Fruit fly (Drosophila melanogaster) whole organism, embryonic: ENCODE data around the gene Or85a.

Source experiments
- CG10543 ChIP-seq: fragments of 200-800 bp; sonication (Bioruptor generic); optimal IDR thresholded peaks from 3 replicates; lab custom pipeline; 2017; ENCODE audit warnings: missing biosample characterization, mild to moderate bottlenecking, missing genetic modification characterization, moderate library complexity
- CG2678 ChIP-seq: fragments of 200-800 bp; sonication (Bioruptor generic); optimal IDR thresholded peaks from 3 replicates; lab custom pipeline; 2019; ENCODE audit warnings: missing biosample characterization, mild to moderate bottlenecking, missing genetic modification characterization, moderate library complexity
- CG3163 ChIP-seq: fragments of 200-800 bp; sonication (Bioruptor generic); optimal IDR thresholded peaks from 3 replicates; lab custom pipeline; 2016; ENCODE audit warnings: missing biosample characterization, missing genetic modification characterization
- CG32772 ChIP-seq: fragments of 200-800 bp; sonication (Bioruptor generic); IDR thresholded peaks from 2 replicates; pipeline ENCODE4 v1.3.6; 2022; ENCODE audit warnings: missing biosample characterization, missing genetic modification characterization
- CG34376 ChIP-seq: fragments of 200-800 bp; sonication (Bioruptor generic); optimal IDR thresholded peaks from 2 replicates; lab custom pipeline; 2018; ENCODE audit warnings: missing biosample characterization, mild to moderate bottlenecking, missing genetic modification characterization
- CG7357 ChIP-seq: fragments of 200-800 bp; sonication (Bioruptor generic); IDR thresholded peaks from 3 replicates; pipeline ENCODE4 v1.3.6; 2022; ENCODE audit warnings: missing biosample characterization, missing genetic modification characterization
- CG9215 ChIP-seq: fragments of 200-800 bp; sonication (Bioruptor generic); IDR thresholded peaks from 2 replicates; pipeline ENCODE4 v1.3.6; 2022; ENCODE audit warnings: missing biosample characterization, missing genetic modification characterization
- D19A ChIP-seq: fragments of 200-800 bp; optimal IDR thresholded peaks from 3 replicates; lab custom pipeline; 2019; ENCODE audit warnings: missing biosample characterization, mild to moderate bottlenecking, missing genetic modification characterization, moderate library complexity
- Doc3 ChIP-seq: fragments of 200-800 bp; sonication (Bioruptor generic); IDR thresholded peaks from 3 replicates; pipeline ENCODE4 v1.3.6; 2022; ENCODE audit warnings: missing biosample characterization, missing genetic modification characterization; ENCODE audit not compliant: partially characterized antibody
- Dp ChIP-seq: fragments of 200-800 bp; sonication (Bioruptor generic); optimal IDR thresholded peaks from 2 replicates; lab custom pipeline; 2018; ENCODE audit warnings: missing biosample characterization, mild to moderate bottlenecking, missing genetic modification characterization, moderate library complexity
- GATAe ChIP-seq: fragments of 200-800 bp; sonication (Bioruptor generic); conservative IDR thresholded peaks from 2 replicates; pipeline ENCODE4 v1.3.6; 2022; ENCODE audit warnings: missing biosample characterization, missing genetic modification characterization
- MESR4 ChIP-seq: fragments of 200-800 bp; sonication (Bioruptor generic); optimal IDR thresholded peaks from 2 replicates; lab custom pipeline; 2018; ENCODE audit warnings: missing biosample characterization, mild to moderate bottlenecking, missing genetic modification characterization, moderate library complexity
- Mrtf ChIP-seq: fragments of 200-800 bp; sonication (Bioruptor generic); IDR thresholded peaks from 3 replicates; pipeline ENCODE4 v1.3.6; 2022; ENCODE audit warnings: missing biosample characterization, missing genetic modification characterization
- Sin3A ChIP-seq: fragments of >200 bp; optimal IDR thresholded peaks from 2 replicates; lab custom pipeline; 2018
- Xrp1 ChIP-seq: fragments of 200-800 bp; sonication (Bioruptor generic); IDR thresholded peaks from 2 replicates; pipeline ENCODE4 v1.3.6; 2022; ENCODE audit warnings: missing biosample characterization, missing genetic modification characterization
- al ChIP-seq: fragments of 200-800 bp; sonication (Bioruptor generic); IDR thresholded peaks from 2 replicates; pipeline ENCODE4 v1.3.6; 2022; ENCODE audit warnings: missing biosample characterization, missing genetic modification characterization
- amos ChIP-seq: fragments of 200-800 bp; sonication (Bioruptor generic); IDR thresholded peaks from 2 replicates; pipeline ENCODE4 v1.3.6; 2022; ENCODE audit warnings: missing biosample characterization, missing genetic modification characterization; ENCODE audit not compliant: partially characterized antibody
- ci ChIP-seq: fragments of 200-800 bp; sonication (Bioruptor generic); IDR thresholded peaks from 3 replicates; pipeline ENCODE4 v1.3.6; 2022; ENCODE audit warnings: missing biosample characterization, missing genetic modification characterization
- dimm ChIP-seq: fragments of 200-800 bp; sonication (Bioruptor generic); IDR thresholded peaks from 2 replicates; pipeline ENCODE4 v1.3.6; 2022; ENCODE audit warnings: missing biosample characterization, missing genetic modification characterization
- exex ChIP-seq: fragments of 200-800 bp; sonication (Bioruptor generic); optimal IDR thresholded peaks from 4 replicates; lab custom pipeline; 2018; ENCODE audit warnings: missing biosample characterization, mild to moderate bottlenecking, missing genetic modification characterization, moderate library complexity
- gem ChIP-seq: fragments of 200-800 bp; sonication (Bioruptor generic); optimal IDR thresholded peaks from 2 replicates; lab custom pipeline; 2019; ENCODE audit warnings: missing biosample characterization, mild to moderate bottlenecking, missing genetic modification characterization, moderate library complexity
- gfzf ChIP-seq: fragments of 200-800 bp; sonication (Bioruptor generic); optimal IDR thresholded peaks from 2 replicates; lab custom pipeline; 2016; ENCODE audit warnings: missing biosample characterization, mild to moderate bottlenecking, missing genetic modification characterization, moderate library complexity
- grn ChIP-seq: fragments of 200-800 bp; sonication (Bioruptor generic); optimal IDR thresholded peaks from 3 replicates; lab custom pipeline; 2017; ENCODE audit warnings: missing biosample characterization, missing genetic modification characterization
- ham ChIP-seq: fragments of 200-800 bp; sonication (Bioruptor generic); IDR thresholded peaks from 2 replicates; pipeline ENCODE4 v1.3.6; 2022; ENCODE audit warnings: missing biosample characterization, missing genetic modification characterization
- lab ChIP-seq: fragments of 200-800 bp; sonication (Bioruptor generic); optimal IDR thresholded peaks from 3 replicates; lab custom pipeline; 2017; ENCODE audit warnings: missing biosample characterization, missing genetic modification characterization, mild to moderate bottlenecking, moderate library complexity, missing genetic modification reagents
- lbe ChIP-seq: fragments of 200-800 bp; sonication (Bioruptor generic); optimal IDR thresholded peaks from 2 replicates; lab custom pipeline; 2016; ENCODE audit warnings: missing biosample characterization, mild to moderate bottlenecking, missing genetic modification characterization
- nerfin-2 ChIP-seq: fragments of 200-800 bp; sonication (Bioruptor generic); IDR thresholded peaks from 2 replicates; pipeline ENCODE4 v1.3.6; 2022; ENCODE audit warnings: missing biosample characterization, missing genetic modification characterization; ENCODE audit not compliant: partially characterized antibody
- prd ChIP-seq, 3 experiments: fragments of >200 bp in 2 of 3; fragments of 200-800 bp in 1 of 3; sonication (Bioruptor generic) in 1 of 3; optimal IDR thresholded peaks in 2 of 3; IDR thresholded peaks in 1 of 3; 2 replicates in 2 of 3; 3 replicates in 1 of 3; pipeline versions ENCODE4 v1.3.6 to Lab custom; 2017 to 2022; ENCODE audit warnings: missing biosample characterization in 1 of 3, missing genetic modification characterization in 1 of 3
- sens ChIP-seq: fragments of 200-800 bp; sonication (Bioruptor generic); peaks from one replicate; lab custom pipeline; 2016; ENCODE audit warnings: missing biosample characterization, missing genetic modification characterization
- sima ChIP-seq: fragments of 200-800 bp; sonication (Bioruptor generic); optimal IDR thresholded peaks from 2 replicates; lab custom pipeline; 2016; ENCODE audit warnings: missing biosample characterization, missing genetic modification characterization
- zen2 ChIP-seq: fragments of 200-800 bp; sonication (Bioruptor generic); IDR thresholded peaks from 3 replicates; pipeline ENCODE4 v1.3.6; 2022; ENCODE audit warnings: missing biosample characterization, missing genetic modification characterization; ENCODE audit not compliant: partially characterized antibody
- zfh1 ChIP-seq: fragments of 200-800 bp; sonication (Bioruptor generic); IDR thresholded peaks from 3 replicates; pipeline ENCODE4 v1.3.6; 2022; ENCODE audit warnings: missing biosample characterization, missing genetic modification characterization

Or85a gene

DNA sequence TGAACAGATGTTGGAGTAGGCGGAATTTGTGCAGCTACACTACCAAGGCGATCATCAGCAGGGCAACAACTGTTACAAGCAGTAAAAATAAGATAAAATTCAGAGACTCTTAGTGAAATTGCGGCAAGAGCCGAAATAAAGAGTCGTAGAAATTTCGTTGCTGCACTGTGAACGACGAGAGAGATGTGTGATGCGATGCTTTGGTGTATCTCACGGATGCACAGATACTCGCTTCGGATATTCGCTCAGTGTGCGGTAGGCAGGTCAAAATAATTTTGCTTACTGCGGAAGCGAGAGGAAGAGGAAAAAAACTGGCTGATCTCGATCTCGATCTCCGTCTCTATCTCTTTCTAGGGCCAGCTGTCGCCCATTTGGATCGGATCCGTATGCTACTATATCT lies 32.8 kb upstream of the Or85a start (continued):
- TF ChIP-seq CG7357: no peak
- peak; percentile 25 for TF ChIP-seq grn (GFP tag; lab: Kevin White, UChicago)
- TF ChIP-seq nerfin-2 (GFP tag; lab: Robert Waterston, UW): no peak
- peak; percentile 30; the same call in 1 of the 3 replicates for TF ChIP-seq ci
- no peak for TF ChIP-seq lab (GFP tag; lab: Kevin White, UChicago)
- no peak for TF ChIP-seq D19A (tag; lab: Kevin White, UChicago)
- no peak for TF ChIP-seq CG10543 (GFP tag; lab: Kevin White, UChicago)
- 0 out of 2 replicates have a peak, but pooled peaks have one; percentile 13 for TF ChIP-seq Xrp1 (GFP tag; lab: Robert Waterston, UW)
- TF ChIP-seq amos (GFP tag; lab: Robert Waterston, UW): peak; percentile 31; the same call in 1 of the 2 replicates
- no peak for TF ChIP-seq CG3163 (GFP tag; lab: Kevin White, UChicago)
- no peak for TF ChIP-seq Dp (GFP tag; lab: Kevin White, UChicago)
- TF ChIP-seq lbe: no peak
- TF ChIP-seq CG2678 (tag; lab: Kevin White, UChicago): no peak

dm6 chr3R:8290478-8290877 lies 31.1 kb upstream of the Or85a start, which contains the start of gene CG11672:
CG11672 (minus strand) TSS chr3R:8290578.
- TF ChIP-seq zen2 (GFP tag; lab: Robert Waterston, UW) (0 out of 3 replicates have a peak, but pooled peaks have one; percentile 10), Sin3A (lab: Kevin White, UChicago) (no peak)
- TF ChIP-seq, all 482 proteins: peak for 1

DNA sequence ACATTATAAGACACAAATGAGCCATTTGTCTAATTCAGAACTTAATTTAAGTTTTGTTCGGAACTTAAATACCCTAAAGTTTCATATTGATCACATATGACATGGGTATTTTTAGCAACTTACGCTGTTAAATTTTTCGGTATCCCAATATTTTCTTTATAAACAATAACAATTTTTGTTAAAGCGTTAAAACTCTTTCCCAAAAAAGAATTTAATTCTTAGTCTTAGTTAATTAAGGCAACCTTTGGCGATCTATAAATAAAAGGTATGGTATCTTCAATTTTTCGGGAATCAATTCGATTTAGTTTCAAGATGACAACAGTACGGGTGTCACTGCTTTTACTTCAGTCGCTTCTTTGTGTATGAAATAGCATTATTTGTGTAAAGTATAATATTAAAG lies 30.6 kb upstream of the Or85a start, which contains the start of gene CG31464:
TSS of gene CG31464 (plus strand) at position 301 of the 400 bp plus-strand sequence.
- TF ChIP-seq sens (GFP tag; lab: Kevin White, UChicago) (peak; percentile 33), Doc3 (GFP tag; lab: Robert Waterston, UW) (no peak), al (GFP tag; lab: Robert Waterston, UW) (no peak)

DNA sequence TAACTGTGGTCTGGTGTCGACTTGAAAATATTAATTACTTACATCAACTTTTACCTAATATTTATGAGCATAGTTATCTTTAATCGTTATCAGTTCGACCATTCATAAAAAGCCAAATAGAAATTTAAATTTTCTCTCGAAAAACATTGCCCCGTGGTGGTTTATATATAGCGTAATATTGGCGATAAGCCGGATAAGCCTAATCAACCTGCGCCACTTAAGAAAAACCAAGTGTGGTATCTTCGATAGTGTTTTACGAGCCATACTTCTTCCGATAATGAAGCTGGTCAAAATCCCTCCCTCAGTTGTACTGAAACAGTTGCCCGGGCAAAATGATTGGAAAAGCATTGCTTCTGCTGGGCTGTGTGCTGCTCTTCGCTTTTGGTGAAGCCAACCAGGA lies 29.5 kb upstream of the Or85a start, which contains the start of gene CG31463:
TSS of gene CG31463 (plus strand) at position 302 of the 400 bp plus-strand sequence.
- no peak for TF ChIP-seq CG9215
- 0 out of 2 replicates have a peak, but pooled peaks have one; percentile 11 for TF ChIP-seq GATAe (GFP tag; lab: Robert Waterston, UW)
- no peak for TF ChIP-seq CG32772 (GFP tag; lab: Robert Waterston, UW)
- TF ChIP-seq MESR4 (GFP tag; lab: Kevin White, UChicago): no peak
- no peak for TF ChIP-seq al (GFP tag; lab: Robert Waterston, UW)
- no peak for TF ChIP-seq zfh1 (GFP tag; lab: Robert Waterston, UW)
- no peak for TF ChIP-seq gem (tag; lab: Kevin White, UChicago)
- TF ChIP-seq Mrtf: no peak
- TF ChIP-seq exex (tag; lab: Kevin White, UChicago): peak; percentile 81
- TF ChIP-seq prd (optimal IDR thresholded peaks at IDR 0.05; lab: Kevin White, UChicago): no peak
- no peak for TF ChIP-seq prd (GFP tag; IDR thresholded peaks at IDR 0.05; lab: Robert Waterston, UW)
- TF ChIP-seq CG34376 (GFP tag; lab: Kevin White, UChicago): peak; percentile 61
- no peak for TF ChIP-seq sima (GFP tag; lab: Kevin White, UChicago)
- no peak for TF ChIP-seq ham (GFP tag; lab: Robert Waterston, UW)
- TF ChIP-seq gfzf (GFP tag; lab: Kevin White, UChicago): no peak
- no peak for TF ChIP-seq dimm
